Worm (Caenorhabditis elegans): ENCODE results near the gene E02H9.7.

E02H9.7 gene

DNA sequence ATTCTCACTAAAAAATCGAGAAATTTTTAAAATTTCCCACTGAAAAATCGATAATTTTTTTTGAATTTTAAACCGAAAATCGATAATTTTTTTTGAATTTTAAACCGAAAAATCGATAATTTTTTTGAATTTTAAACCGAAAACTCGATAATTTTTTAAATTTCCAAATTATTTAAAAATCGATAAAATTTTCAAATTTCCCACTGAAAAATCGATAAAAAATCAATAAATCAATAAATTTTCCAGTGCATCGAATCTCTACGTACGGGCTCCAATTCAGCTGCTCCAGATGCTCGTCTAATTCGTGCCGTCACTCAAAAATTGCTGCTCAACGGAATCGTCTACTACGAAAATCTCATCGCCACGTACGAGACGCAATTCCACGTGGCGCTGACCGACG, 33.1 kb upstream of the E02H9.7 start:
- TF ChIP-seq bed-2 (GFP tag; IDR thresholded peaks at IDR 0.05) (no peak), lag-1 (GFP tag; IDR thresholded peaks at IDR 0.05) (no peak), lin-35 (GFP tag; optimal IDR thresholded peaks at IDR 0.05) (no peak), nhr-90 (tag; optimal IDR thresholded peaks at IDR 0.05) (no peak), nhr-120 (GFP tag; IDR thresholded peaks at IDR 0.05) (no peak), ZK185.1 (tag; optimal IDR thresholded peaks at IDR 0.05; ENCODE audit: poor library complexity, severe bottlenecking) (no peak), F49E8.2 (tag; optimal IDR thresholded peaks at IDR 0.05; ENCODE audit: insufficient read depth) (no peak)

DNA sequence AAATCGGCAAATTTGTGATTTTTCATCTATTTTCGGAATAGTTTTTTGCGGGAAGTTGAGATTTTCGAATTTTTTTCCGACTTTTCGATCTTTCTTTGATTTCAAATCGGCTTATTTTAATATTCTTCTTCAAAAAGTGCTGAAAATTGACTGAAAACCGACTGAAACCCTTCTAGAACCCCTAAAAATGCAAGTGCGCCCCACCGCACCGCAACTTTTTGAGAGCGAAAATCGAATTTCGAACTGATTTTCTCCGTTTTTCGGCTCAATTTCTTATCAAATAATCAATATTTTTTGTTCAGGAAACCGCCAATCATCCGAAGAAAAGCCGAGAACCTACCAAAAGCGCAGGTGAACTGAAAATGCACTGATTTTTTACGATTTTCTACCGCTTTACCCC, 31.8 kb upstream of the E02H9.7 start:
- TF ChIP-seq ZK185.1 (tag; optimal IDR thresholded peaks at IDR 0.05; ENCODE audit: poor library complexity, severe bottlenecking) (no peak), dpff-1 (tag; optimal IDR thresholded peaks at IDR 0.05) (no peak), ztf-6 (GFP tag; IDR thresholded peaks at IDR 0.05) (no peak), nfya-1 (tag; optimal IDR thresholded peaks at IDR 0.05; ENCODE audit: borderline replicate concordance, insufficient read depth) (no peak), mcd-1 (GFP tag; IDR thresholded peaks at IDR 0.05) (peak; percentile 62)

DNA sequence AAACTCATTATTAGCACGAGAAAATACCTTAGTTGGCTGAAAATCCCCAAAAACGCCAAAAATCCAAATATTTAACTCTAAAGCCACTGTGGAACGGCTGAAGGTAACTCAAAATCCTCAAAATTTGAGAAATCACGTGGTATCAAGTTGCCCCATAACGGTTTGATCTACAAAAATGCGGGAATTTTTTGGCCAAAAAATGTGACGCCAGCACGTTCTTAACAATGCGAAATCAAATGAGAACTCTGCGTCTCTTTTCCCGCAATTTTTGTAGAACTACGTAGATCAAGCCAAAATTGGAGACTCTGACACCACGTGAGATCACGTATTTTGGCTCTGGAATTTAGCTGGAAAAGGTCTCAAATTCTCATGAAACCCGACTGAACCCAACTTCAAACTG, 29.3 kb upstream of the E02H9.7 start:
- TF ChIP-seq B0336.3 (GFP tag; IDR thresholded peaks at IDR 0.05) (no peak), dpl-1 (GFP tag; optimal IDR thresholded peaks at IDR 0.05) (no peak), fkh-3 (tag; optimal IDR thresholded peaks at IDR 0.05) (no peak), madf-8 (GFP tag; conservative IDR thresholded peaks at IDR 0.05) (no peak), efl-1 (GFP tag; optimal IDR thresholded peaks at IDR 0.05) (peak; percentile 18), ceh-91 (GFP tag; IDR thresholded peaks at IDR 0.05) (no peak), rcor-1 (GFP tag; IDR thresholded peaks at IDR 0.05) (no peak), K12H6.12 (tag; optimal IDR thresholded peaks at IDR 0.05) (no peak), madf-6 (GFP tag; IDR thresholded peaks at IDR 0.05) (peak; percentile 56; the same call in 1 of the 2 replicates), lin-35 (GFP tag; optimal IDR thresholded peaks at IDR 0.05) (no peak), Y95B8A.8 (GFP tag; IDR thresholded peaks at IDR 0.05) (no peak)

DNA sequence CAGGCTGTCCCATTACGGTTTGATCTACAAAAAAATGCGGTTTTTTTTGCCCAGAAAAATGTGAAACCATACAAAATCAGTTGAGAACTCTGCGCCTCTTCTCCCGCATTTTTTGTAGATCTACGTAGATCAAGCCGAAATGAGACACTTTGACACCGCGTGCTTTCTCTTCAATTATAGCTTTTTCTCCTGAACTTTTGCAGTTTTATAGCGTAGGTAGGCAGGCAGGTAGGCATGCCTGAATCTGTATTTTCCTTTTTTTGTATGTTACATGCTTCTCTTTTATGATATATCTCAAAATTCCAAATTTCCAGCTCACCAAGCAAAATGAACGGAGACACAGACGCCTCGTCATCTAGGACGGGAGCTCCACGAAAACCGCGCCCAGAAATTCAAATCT, 28.1 kb upstream of the E02H9.7 start, which contains the start of gene smg-6:
Gene smg-6, plus strand, starts transcription at position 301 of the 400 bp plus-strand sequence.
- no peak for TF ChIP-seq nhr-120 (GFP tag; IDR thresholded peaks at IDR 0.05)
- TF ChIP-seq Y79H2A.3 (GFP tag; conservative IDR thresholded peaks at IDR 0.05), result no peak
- no peak for TF ChIP-seq F10E7.11 (tag; optimal IDR thresholded peaks at IDR 0.05)
- TF ChIP-seq snpc-4 (GFP tag; optimal IDR thresholded peaks at IDR 0.05), result no peak
- no peak for TF ChIP-seq snpc-4 (tag; optimal IDR thresholded peaks at IDR 0.05)
- no peak for TF ChIP-seq F23B12.7 (tag; optimal IDR thresholded peaks at IDR 0.05; ENCODE audit: insufficient read depth)
- no peak for TF ChIP-seq snpc-1.3 (tag; optimal IDR thresholded peaks at IDR 0.05; ENCODE audit: insufficient read depth)
- no peak for TF ChIP-seq egl-44 (GFP tag; IDR thresholded peaks at IDR 0.05)
- TF ChIP-seq nhr-90 (tag; optimal IDR thresholded peaks at IDR 0.05), result no peak
- TF ChIP-seq lir-1 (GFP tag; conservative IDR thresholded peaks at IDR 0.05), result no peak
- TF ChIP-seq cebp-2 (GFP tag; IDR thresholded peaks at IDR 0.05), result no peak
- no peak for TF ChIP-seq ekl-4 (GFP tag; IDR thresholded peaks at IDR 0.05)

DNA sequence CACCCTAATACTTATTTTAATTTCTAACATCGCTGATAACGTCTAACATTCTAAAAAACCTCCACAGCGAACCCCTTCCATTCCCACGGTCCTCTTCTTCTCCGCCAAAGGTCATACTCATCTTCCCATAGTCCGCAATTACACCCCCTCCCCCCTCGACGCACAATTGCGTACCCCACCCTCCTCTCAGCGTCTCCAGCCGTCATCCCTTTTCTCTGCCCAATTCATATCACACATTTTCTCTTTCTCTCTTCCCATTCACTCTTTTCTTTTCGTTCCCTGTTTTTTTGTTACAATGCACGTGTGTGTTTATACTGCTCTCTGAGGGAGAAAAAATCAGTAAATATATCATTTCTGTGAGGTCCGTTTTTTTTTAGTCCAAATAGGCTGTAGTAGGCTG, 26.4 kb upstream of the E02H9.7 start:
- no peak for TF ChIP-seq ztf-3 (GFP tag; optimal IDR thresholded peaks at IDR 0.05)
- TF ChIP-seq dox-1 (GFP tag; IDR thresholded peaks at IDR 0.05), result peak; percentile 53; the same call in 1 of the 2 replicates
- TF ChIP-seq Y53F4B.3 (GFP tag; IDR thresholded peaks at IDR 0.05), result no peak
- TF ChIP-seq B0261.1 (tag; optimal IDR thresholded peaks at IDR 0.05), result no peak
- TF ChIP-seq him-1 (tag; optimal IDR thresholded peaks at IDR 0.05), result no peak
- peak in 1 of 3 experiments; percentile 22 for TF ChIP-seq lin-35 (GFP tag; optimal IDR thresholded peaks at IDR 0.05)
- peak; percentile 56; the same call in 1 of the 2 replicates for TF ChIP-seq hmg-1.2 (GFP tag; IDR thresholded peaks at IDR 0.05)
- no peak for TF ChIP-seq F22D6.2 (tag; optimal IDR thresholded peaks at IDR 0.05)
- peak; percentile 73 for TF ChIP-seq egrh-3 (GFP tag; IDR thresholded peaks at IDR 0.05)
- no peak for TF ChIP-seq mxl-1 (tag; optimal IDR thresholded peaks at IDR 0.05)
- TF ChIP-seq rcor-1 (GFP tag; IDR thresholded peaks at IDR 0.05), result 0 out of 2 replicates have a peak, but pooled peaks have one; percentile 38
- peak; percentile 64 for TF ChIP-seq zfh-2 (GFP tag; conservative IDR thresholded peaks at IDR 0.05)
- no peak for TF ChIP-seq hrde-1 (tag; optimal IDR thresholded peaks at IDR 0.05; ENCODE audit: borderline replicate concordance)
- peak; percentile 56 for TF ChIP-seq mcd-1 (GFP tag; IDR thresholded peaks at IDR 0.05)
- TF ChIP-seq snpc-4 (GFP tag; optimal IDR thresholded peaks at IDR 0.05), result no peak
- TF ChIP-seq snpc-4 (tag; optimal IDR thresholded peaks at IDR 0.05), result peak in 1 of 4 experiments; percentile 14

All from whole organism, young adult.